Worm (Caenorhabditis elegans): Measurements from ENCODE around the gene C08B6.6.

- TF ChIP-seq unc-39 (tag; optimal IDR thresholded peaks at IDR 0.05): no peak
- TF ChIP-seq unc-62 (GFP tag; optimal IDR thresholded peaks at IDR 0.05): no peak
Measured at ce11 chrV:10122670-10123069, 754 bp upstream of the C08B6.6 start, which contains the start of gene srxa-19.

Data from whole organism, L3 larva.